Fruit fly (Drosophila melanogaster): ENCODE results near the gene Nepl20.

DNA sequence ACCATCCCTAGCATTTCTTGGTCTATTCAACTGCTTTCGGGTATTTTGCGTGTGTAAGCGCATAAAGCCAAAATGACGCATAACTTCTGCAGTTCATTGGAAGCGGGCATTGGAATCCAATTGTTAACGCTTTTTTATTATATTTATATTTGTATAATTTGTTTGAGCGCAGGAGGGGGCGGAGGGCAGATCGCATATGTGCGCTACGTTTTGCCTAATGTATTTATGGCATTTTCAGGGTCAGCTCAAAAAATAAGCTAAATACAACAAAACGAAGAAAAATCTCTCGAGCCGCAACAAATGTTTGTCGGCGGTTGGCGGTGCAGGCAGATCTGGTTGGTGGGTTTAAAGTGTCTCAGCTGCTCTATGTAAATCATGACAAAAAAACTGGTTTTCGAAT is 17.3 kb downstream of the Nepl20 start:
- no peak for TF ChIP-seq h (GFP tag; optimal IDR thresholded peaks at IDR 0.05)
- TF ChIP-seq dsf (GFP tag; optimal IDR thresholded peaks at IDR 0.05; ENCODE audit: borderline replicate concordance): no peak
- TF ChIP-seq Mio (GFP tag; optimal IDR thresholded peaks at IDR 0.05): no peak
- no peak for TF ChIP-seq OdsH (GFP tag; optimal IDR thresholded peaks at IDR 0.05)
- TF ChIP-seq Sp1 (GFP tag; optimal IDR thresholded peaks at IDR 0.05): no peak
- no peak for TF ChIP-seq Myc (optimal IDR thresholded peaks at IDR 0.05)
- no peak for TF ChIP-seq Hnf4 (GFP tag; optimal IDR thresholded peaks at IDR 0.05)
- TF ChIP-seq HLH106 (tag; optimal IDR thresholded peaks at IDR 0.05): no peak
- no peak for TF ChIP-seq lola (GFP tag; optimal IDR thresholded peaks at IDR 0.05)
- no peak for TF ChIP-seq psq (GFP tag; optimal IDR thresholded peaks at IDR 0.05)
- TF ChIP-seq pan (optimal IDR thresholded peaks at IDR 0.05): no peak
- no peak for TF ChIP-seq N (GFP tag; optimal IDR thresholded peaks at IDR 0.05)
- no peak for TF ChIP-seq Dfd (GFP tag; optimal IDR thresholded peaks at IDR 0.05)
- no peak for TF ChIP-seq GATAd (GFP tag; optimal IDR thresholded peaks at IDR 0.05)

Data from whole organism, wandering third instar larva.